Fruit fly (Drosophila melanogaster): Measurements from ENCODE around the gene Spn.

DNA sequence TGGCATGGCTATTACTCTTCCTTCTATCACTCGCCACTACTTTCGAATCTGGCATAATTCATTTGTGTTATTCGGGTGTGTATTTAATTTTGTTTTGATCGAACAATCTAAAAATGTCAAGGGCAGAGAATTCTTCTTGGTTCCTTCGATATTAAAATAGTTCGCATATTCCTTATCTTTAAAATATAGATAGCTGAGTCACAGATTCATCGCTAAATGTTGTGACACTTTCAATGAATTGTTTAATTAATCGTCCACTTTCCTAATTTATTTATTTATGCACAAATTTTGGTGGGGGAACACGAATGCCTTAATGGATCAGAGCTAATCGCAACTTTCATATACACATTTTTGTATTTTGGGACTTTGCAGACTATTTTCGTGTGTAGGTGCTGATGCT lies 27.2 kb downstream of the Spn start, which contains the start of gene CG32295:
- TF ChIP-seq Dll (GFP tag; IDR thresholded peaks at IDR 0.05; ENCODE audit: partially characterized antibody): no peak
- TF ChIP-seq CG4854 (GFP tag; optimal IDR thresholded peaks at IDR 0.05): no peak
- TF ChIP-seq Asciz (GFP tag; optimal IDR thresholded peaks at IDR 0.05): no peak
- TF ChIP-seq CG10654 (GFP tag; optimal IDR thresholded peaks at IDR 0.05): no peak
- no peak for TF ChIP-seq CG7745 (tag; optimal IDR thresholded peaks at IDR 0.05)
- TF ChIP-seq esg (GFP tag; conservative IDR thresholded peaks at IDR 0.05): no peak
- TF ChIP-seq CG17385 (GFP tag; optimal IDR thresholded peaks at IDR 0.05): no peak
- no peak for TF ChIP-seq CG5953 (GFP tag; IDR thresholded peaks at IDR 0.05)
